Worm (Caenorhabditis elegans): Measurements from ENCODE around the gene F56C3.4.
A peak's percentile ranks its signal among the peaks of the same experiment; 100 is the strongest.

Gene F56C3.4

ce11 chrX:1338906-1339673, 21.4 kb downstream of the F56C3.4 start (continued):
- TF ChIP-seq vab-7 (GFP tag; IDR thresholded peaks at IDR 0.05) (no peak), egl-27 (tag; optimal IDR thresholded peaks at IDR 0.05) (no peak), ztf-7 (tag; optimal IDR thresholded peaks at IDR 0.05) (no peak), unc-39 (tag; optimal IDR thresholded peaks at IDR 0.05) (no peak), hmg-1.1 (GFP tag; IDR thresholded peaks at IDR 0.05) (0 out of 2 replicates have a peak, but pooled peaks have one; percentile 21), madf-9 (GFP tag; conservative IDR thresholded peaks at IDR 0.05) (no peak), snpc-1.2 (GFP tag; IDR thresholded peaks at IDR 0.05) (no peak), lin-15B (tag; optimal IDR thresholded peaks at IDR 0.05) (no peak), mxl-3 (GFP tag; optimal IDR thresholded peaks at IDR 0.05) (no peak), nhr-41 (GFP tag; IDR thresholded peaks at IDR 0.05) (no peak), F37D6.2 (tag; optimal IDR thresholded peaks at IDR 0.05) (no peak), nhr-77 (tag; optimal IDR thresholded peaks at IDR 0.05) (no peak), mxl-2 (GFP tag; conservative IDR thresholded peaks at IDR 0.05) (no peak), unc-130 (GFP tag; optimal IDR thresholded peaks at IDR 0.05) (no peak), dpl-1 (GFP tag; optimal IDR thresholded peaks at IDR 0.05) (no peak), zip-11 (GFP tag; IDR thresholded peaks at IDR 0.05) (no peak), nhr-48 (tag; optimal IDR thresholded peaks at IDR 0.05) (no peak), pha-4 (GFP tag; IDR thresholded peaks at IDR 0.05) (no peak), pha-4 (tag; optimal IDR thresholded peaks at IDR 0.05) (no peak), madf-5 (GFP tag; IDR thresholded peaks at IDR 0.05) (no peak), F49E8.2 (tag; optimal IDR thresholded peaks at IDR 0.05; ENCODE audit: borderline replicate concordance) (no peak), ceh-62 (tag; optimal IDR thresholded peaks at IDR 0.05) (no peak), nhr-42 (GFP tag; IDR thresholded peaks at IDR 0.05) (0 out of 2 replicates have a peak, but pooled peaks have one; percentile 28), ceh-82 (tag; optimal IDR thresholded peaks at IDR 0.05) (no peak), spr-1 (tag; optimal IDR thresholded peaks at IDR 0.05) (no peak)

- no peak for TF ChIP-seq madf-5 (GFP tag; IDR thresholded peaks at IDR 0.05)
- TF ChIP-seq zfp-3 (GFP tag; conservative IDR thresholded peaks at IDR 0.05) = no peak
- peak; percentile 56 for TF ChIP-seq dmd-6 (GFP tag; IDR thresholded peaks at IDR 0.05)
- peak; percentile 20 for TF ChIP-seq nhr-77 (tag; optimal IDR thresholded peaks at IDR 0.05)
- peak; percentile 47 for TF ChIP-seq hlh-30 (tag; optimal IDR thresholded peaks at IDR 0.05; ENCODE audit: insufficient read depth)
- no peak for TF ChIP-seq zfp-2 (tag; optimal IDR thresholded peaks at IDR 0.05)
- peak; percentile 42 for TF ChIP-seq hlh-11 (tag; optimal IDR thresholded peaks at IDR 0.05)
- TF ChIP-seq pqm-1 (tag; optimal IDR thresholded peaks at IDR 0.05) = peak; percentile 0
- no peak for TF ChIP-seq D1046.2 (GFP tag; IDR thresholded peaks at IDR 0.05)
- peak; percentile 60 for TF ChIP-seq dve-1 (tag; optimal IDR thresholded peaks at IDR 0.05; ENCODE audit: insufficient read depth)
- no peak for TF ChIP-seq duxl-1 (tag; optimal IDR thresholded peaks at IDR 0.05; ENCODE audit: poor library complexity)
- peak in 1 of 2 experiments; percentile 91 for TF ChIP-seq hif-1 (tag; optimal IDR thresholded peaks at IDR 0.05)
- TF ChIP-seq attf-4 (tag; optimal IDR thresholded peaks at IDR 0.05) = no peak
- TF ChIP-seq F37D6.2 (tag; optimal IDR thresholded peaks at IDR 0.05) = no peak
- TF ChIP-seq ceh-20 (GFP tag; IDR thresholded peaks at IDR 0.05) = no peak
- no peak for TF ChIP-seq ceh-32 (tag; optimal IDR thresholded peaks at IDR 0.05; ENCODE audit: poor library complexity)
- peak; percentile 15 for TF ChIP-seq aha-1 (tag)
- 0 out of 2 replicates have a peak, but pooled peaks have one; percentile 20 for TF ChIP-seq lin-1 (GFP tag; IDR thresholded peaks at IDR 0.05)
- no peak for TF ChIP-seq daf-16 (GFP tag; optimal IDR thresholded peaks at IDR 0.05)
- TF ChIP-seq daf-16 (tag; optimal IDR thresholded peaks at IDR 0.05) = peak; percentile 79
- no peak for TF ChIP-seq zip-2 (tag; optimal IDR thresholded peaks at IDR 0.05)
- no peak for TF ChIP-seq mxl-2 (GFP tag; conservative IDR thresholded peaks at IDR 0.05)
- no peak for TF ChIP-seq pha-4 (GFP tag; IDR thresholded peaks at IDR 0.05)
- no peak for TF ChIP-seq pha-4 (tag; optimal IDR thresholded peaks at IDR 0.05)
- no peak for TF ChIP-seq ceh-62 (tag; optimal IDR thresholded peaks at IDR 0.05)
- TF ChIP-seq saeg-2 (GFP tag; IDR thresholded peaks at IDR 0.05) = no peak
- peak; percentile 71 for TF ChIP-seq nhr-28 (tag; optimal IDR thresholded peaks at IDR 0.05)
Measured at ce11 chrX:1337834-1338233, 22.7 kb downstream of the F56C3.4 start.

All from whole organism, L4 larva.